Fruit fly (Drosophila melanogaster): Measurements from ENCODE around the gene CG10587.

DNA sequence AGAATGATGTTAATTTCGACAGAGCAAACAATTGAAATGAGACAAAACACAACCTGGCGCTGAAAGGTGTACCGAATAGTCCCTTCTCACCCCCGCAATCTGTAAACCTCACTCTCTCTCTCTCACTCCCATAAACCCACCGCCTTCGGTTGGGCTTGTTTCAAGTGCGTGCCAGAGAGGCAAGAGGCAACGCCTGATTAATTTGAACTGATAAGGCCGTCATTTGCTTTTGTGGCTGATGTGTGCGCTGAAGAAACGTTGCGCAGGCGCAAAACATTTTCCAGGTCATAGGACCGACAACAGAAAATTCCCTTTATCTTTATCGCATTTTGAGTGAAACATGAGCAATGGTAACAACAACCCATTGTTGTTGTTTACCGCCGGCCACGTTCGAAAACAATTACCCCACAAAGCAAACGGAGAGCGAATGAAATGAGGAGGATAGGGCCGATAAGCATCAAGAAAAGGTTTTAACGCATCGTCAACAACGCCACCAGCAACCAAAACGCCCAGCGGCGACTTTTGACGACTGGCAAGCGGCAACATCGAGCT lies 40.0 kb downstream of the CG10587 start:
- TF ChIP-seq CG1620 (GFP tag; optimal IDR thresholded peaks at IDR 0.05), result no peak
- no peak for TF ChIP-seq Crg-1 (GFP tag; optimal IDR thresholded peaks at IDR 0.05)
- no peak for TF ChIP-seq cic (GFP tag; optimal IDR thresholded peaks at IDR 0.05)
- no peak for TF ChIP-seq tj (GFP tag; optimal IDR thresholded peaks at IDR 0.05)
- TF ChIP-seq Hr96 (GFP tag; optimal IDR thresholded peaks at IDR 0.05), result no peak
- no peak for TF ChIP-seq kay (GFP tag; ENCODE audit: borderline replicate concordance)
- TF ChIP-seq CG5204 (GFP tag; optimal IDR thresholded peaks at IDR 0.05), result no peak
- no peak for TF ChIP-seq CG7101 (tag; optimal IDR thresholded peaks at IDR 0.05)
- TF ChIP-seq CG12768 (GFP tag; optimal IDR thresholded peaks at IDR 0.05), result no peak
- TF ChIP-seq CG14711 (tag; optimal IDR thresholded peaks at IDR 0.05), result no peak
- TF ChIP-seq CG7045 (GFP tag; optimal IDR thresholded peaks at IDR 0.05), result no peak
- TF ChIP-seq ovo (GFP tag; optimal IDR thresholded peaks at IDR 0.05), result no peak
- TF ChIP-seq toe (GFP tag; optimal IDR thresholded peaks at IDR 0.05), result no peak
- TF ChIP-seq pad (GFP tag; optimal IDR thresholded peaks at IDR 0.05), result no peak
